Worm (Caenorhabditis elegans) whole organism, late embryonic: ENCODE measurements around the gene srbc-57.
A peak's percentile ranks its signal among the peaks of the same experiment; 100 is the strongest.

Experiments used
- K02D7.2 ChIP-seq: sonication (generic microtip); optimal IDR thresholded peaks from 2 replicates; lab custom pipeline; 2017; ENCODE audit warnings: mild to moderate bottlenecking, missing genetic modification characterization, missing compliant biosample characterization
- K09A11.1 ChIP-seq: sonication (generic microtip); optimal IDR thresholded peaks from 2 replicates; lab custom pipeline; 2017; ENCODE audit warnings: antibody characterized with exemption, mild to moderate bottlenecking, missing genetic modification characterization, missing compliant biosample characterization; ENCODE audit not compliant: insufficient read depth
- Y22D7AL.16 ChIP-seq: sonication (generic microtip); optimal IDR thresholded peaks from 2 replicates; lab custom pipeline; 2016; ENCODE audit warnings: missing genetic modification characterization, missing compliant biosample characterization
- ceh-18 ChIP-seq: sonication (generic microtip); optimal IDR thresholded peaks from 2 replicates; lab custom pipeline; 2016; ENCODE audit warnings: missing genetic modification characterization, missing compliant biosample characterization
- ceh-24 ChIP-seq: sonication (generic microtip); optimal IDR thresholded peaks from 2 replicates; lab custom pipeline; 2016; ENCODE audit warnings: mild to moderate bottlenecking, missing genetic modification characterization, missing compliant biosample characterization
- ceh-48 ChIP-seq: sonication (generic microtip); optimal IDR thresholded peaks from 2 replicates; lab custom pipeline; 2016; ENCODE audit warnings: missing genetic modification characterization, inconsistent platforms, missing compliant biosample characterization
- che-1 ChIP-seq: sonication (generic microtip); optimal IDR thresholded peaks from 2 replicates; lab custom pipeline; 2016; ENCODE audit warnings: mild to moderate bottlenecking, missing genetic modification characterization, missing compliant biosample characterization
- dmd-4 ChIP-seq: sonication (generic microtip); optimal IDR thresholded peaks from 2 replicates; lab custom pipeline; 2016; ENCODE audit warnings: borderline replicate concordance, missing genetic modification characterization, missing compliant biosample characterization
- dve-1 ChIP-seq: sonication (generic microtip); optimal IDR thresholded peaks from 2 replicates; lab custom pipeline; 2017; ENCODE audit warnings: antibody characterized with exemption, mild to moderate bottlenecking, missing genetic modification characterization, missing compliant biosample characterization
- elt-2 ChIP-seq: sonication (generic microtip); optimal IDR thresholded peaks from 2 replicates; lab custom pipeline; 2016; ENCODE audit warnings: missing genetic modification reagents, missing genetic modification characterization, missing compliant biosample characterization
- elt-4 ChIP-seq: sonication (generic microtip); optimal IDR thresholded peaks from 2 replicates; lab custom pipeline; 2016; ENCODE audit warnings: missing genetic modification characterization, missing compliant biosample characterization
- ets-4 ChIP-seq: sonication (generic microtip); optimal IDR thresholded peaks from 2 replicates; lab custom pipeline; 2016; ENCODE audit warnings: missing genetic modification characterization, missing compliant biosample characterization
- fax-1 ChIP-seq: sonication (generic microtip); optimal IDR thresholded peaks from 2 replicates; lab custom pipeline; 2016; ENCODE audit warnings: missing genotype, missing genetic modification characterization, missing compliant biosample characterization
- fkh-10 ChIP-seq: fragments of 150-350 bp; optimal IDR thresholded peaks from 2 replicates; lab custom pipeline; 2014; ENCODE audit warnings: missing biosample characterization, missing genetic modification reagents, missing genetic modification characterization
- fkh-6 ChIP-seq: sonication (generic microtip); optimal IDR thresholded peaks from 2 replicates; lab custom pipeline; 2016; ENCODE audit warnings: missing genetic modification characterization, missing compliant biosample characterization
- gmeb-2 ChIP-seq: sonication (generic microtip); optimal IDR thresholded peaks from 2 replicates; lab custom pipeline; 2016; ENCODE audit warnings: missing genetic modification characterization, inconsistent platforms, missing compliant biosample characterization
- hlh-30 ChIP-seq: sonication (generic microtip); optimal IDR thresholded peaks from 2 replicates; lab custom pipeline; 2017; ENCODE audit warnings: antibody characterized with exemption, missing genetic modification characterization, missing compliant biosample characterization; ENCODE audit not compliant: insufficient read depth
- hlh-6 ChIP-seq: sonication (generic microtip); optimal IDR thresholded peaks from 2 replicates; lab custom pipeline; 2016; ENCODE audit warnings: missing genotype, missing genetic modification characterization, missing compliant biosample characterization
- nfya-1 ChIP-seq: sonication (generic microtip); optimal IDR thresholded peaks from 2 replicates; lab custom pipeline; 2017; ENCODE audit warnings: missing genetic modification characterization, mild to moderate bottlenecking, missing compliant biosample characterization, antibody characterized with exemption, moderate library complexity
- nhr-232 ChIP-seq: sonication (generic microtip); optimal IDR thresholded peaks from 2 replicates; lab custom pipeline; 2016; ENCODE audit warnings: missing genetic modification characterization, missing compliant biosample characterization
- pax-1 ChIP-seq: fragments of 150-350 bp; optimal IDR thresholded peaks from 2 replicates; lab custom pipeline; 2014; ENCODE audit warnings: missing biosample characterization, missing genetic modification characterization
- pha-4 ChIP-seq: fragments of 150-350 bp; optimal IDR thresholded peaks from 2 replicates; lab custom pipeline; 2018; ENCODE audit warnings: missing biosample characterization, missing genetic modification reagents, missing genetic modification characterization
- pros-1 ChIP-seq: fragments of 150-350 bp; optimal IDR thresholded peaks from 2 replicates; lab custom pipeline; 2014; ENCODE audit warnings: missing biosample characterization, missing genetic modification reagents, missing genetic modification characterization
- ref-2 ChIP-seq: sonication (generic microtip); optimal IDR thresholded peaks from 2 replicates; lab custom pipeline; 2016; ENCODE audit warnings: missing genetic modification characterization, missing compliant biosample characterization
- sdc-2 ChIP-seq: sonication (generic microtip); optimal IDR thresholded peaks from 2 replicates; lab custom pipeline; 2016; ENCODE audit warnings: missing genotype, missing genetic modification characterization, missing compliant biosample characterization
- sox-4 ChIP-seq: sonication (generic microtip); optimal IDR thresholded peaks from 2 replicates; lab custom pipeline; 2017; ENCODE audit warnings: mild to moderate bottlenecking, missing genetic modification characterization, inconsistent platforms, missing compliant biosample characterization
- tbx-2 ChIP-seq: sonication (generic microtip); optimal IDR thresholded peaks from 2 replicates; lab custom pipeline; 2016; ENCODE audit warnings: missing genetic modification characterization, missing compliant biosample characterization
- ttx-3 ChIP-seq: sonication (generic microtip); optimal IDR thresholded peaks from 2 replicates; lab custom pipeline; 2016; ENCODE audit warnings: missing genetic modification reagents, missing genetic modification characterization, missing compliant biosample characterization
- unc-42 ChIP-seq: sonication (generic microtip); optimal IDR thresholded peaks from 2 replicates; lab custom pipeline; 2016; ENCODE audit warnings: missing genotype, missing genetic modification characterization, missing compliant biosample characterization
- unc-86 ChIP-seq: sonication (generic microtip); optimal IDR thresholded peaks from 2 replicates; lab custom pipeline; 2016; ENCODE audit warnings: missing genetic modification characterization, missing compliant biosample characterization
- zip-5 ChIP-seq: sonication (generic microtip); optimal IDR thresholded peaks from 2 replicates; lab custom pipeline; 2016; ENCODE audit warnings: missing genetic modification characterization, missing compliant biosample characterization
- ztf-16 ChIP-seq: sonication (generic microtip); optimal IDR thresholded peaks from 2 replicates; lab custom pipeline; 2017; ENCODE audit warnings: missing genetic modification characterization, missing compliant biosample characterization

Gene srbc-57

DNA sequence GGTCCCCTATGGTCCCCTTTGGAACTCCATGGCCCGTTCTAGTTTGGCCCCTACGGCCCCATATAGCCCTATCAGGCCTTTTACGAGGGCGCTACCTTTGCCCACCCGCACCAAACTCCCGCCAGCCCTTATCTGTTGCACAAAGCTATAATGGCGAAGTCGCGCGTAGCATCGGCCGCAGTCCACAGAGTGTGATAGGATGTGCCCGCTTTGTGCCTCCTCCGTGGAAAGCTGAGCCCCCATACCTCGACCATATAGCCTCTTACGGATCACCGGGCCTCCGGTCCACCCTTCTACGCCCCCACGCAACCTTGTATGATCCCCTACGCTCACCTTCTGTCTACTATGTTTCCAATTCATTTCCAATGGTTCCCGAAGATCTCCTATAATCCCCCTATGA, 21.4 kb downstream of the srbc-57 start:
- TF ChIP-seq hlh-6 (tag; lab: Kevin White, UChicago): peak; percentile 18
- TF ChIP-seq ref-2 (tag; lab: Kevin White, UChicago): no peak
- TF ChIP-seq dmd-4 (tag; lab: Kevin White, UChicago): peak; percentile 6
- TF ChIP-seq sdc-2 (tag; lab: Kevin White, UChicago): peak; percentile 20

ce11 chrV:446574-446973, 21.8 kb downstream of the srbc-57 start, which contains the start of gene srh-34:
srh-34 (minus strand) TSS chrV:446674.
- TF ChIP-seq che-1 (tag; lab: Kevin White, UChicago): no peak
- TF ChIP-seq pha-4 (tag; lab: Kevin White, UChicago): no peak
- TF ChIP-seq ztf-16 (tag; lab: Kevin White, UChicago): no peak
- no peak for TF ChIP-seq sox-4
- TF ChIP-seq K02D7.2 (tag; lab: Kevin White, UChicago): no peak
- TF ChIP-seq K09A11.1 (tag; lab: Kevin White, UChicago): no peak
- no peak for TF ChIP-seq unc-86
- no peak for TF ChIP-seq elt-2 (tag; lab: Kevin White, UChicago)
- no peak for TF ChIP-seq elt-4
- no peak for TF ChIP-seq hlh-6 (tag; lab: Kevin White, UChicago)

ce11 chrV:443193-443592, 25.2 kb downstream of the srbc-57 start, which contains the start of gene srh-33:
srh-33 (minus strand) TSS chrV:443293.
- no peak for TF ChIP-seq fkh-6 (tag; lab: Kevin White, UChicago)
- TF ChIP-seq tbx-2 (tag; lab: Kevin White, UChicago): no peak
- TF ChIP-seq fkh-10: no peak
- TF ChIP-seq ceh-48: no peak
- no peak for TF ChIP-seq pax-1 (tag; lab: Kevin White, UChicago)
- TF ChIP-seq nhr-232 (tag; lab: Kevin White, UChicago): no peak
- no peak for TF ChIP-seq unc-42 (tag; lab: Kevin White, UChicago)
- no peak for TF ChIP-seq ets-4 (tag; lab: Kevin White, UChicago)

- TF ChIP-seq elt-4 (no peak), sox-4 (no peak), pha-4 (tag; lab: Kevin White, UChicago) (no peak), elt-2 (tag; lab: Kevin White, UChicago) (no peak), che-1 (tag; lab: Kevin White, UChicago) (no peak), dve-1 (no peak), ceh-18 (no peak), nhr-232 (tag; lab: Kevin White, UChicago) (no peak)
Observed at ce11 chrV:440923-441322, 27.4 kb downstream of the srbc-57 start, which contains the start of gene B0554.7. B0554.7 (minus strand) TSS chrV:441023.

DNA sequence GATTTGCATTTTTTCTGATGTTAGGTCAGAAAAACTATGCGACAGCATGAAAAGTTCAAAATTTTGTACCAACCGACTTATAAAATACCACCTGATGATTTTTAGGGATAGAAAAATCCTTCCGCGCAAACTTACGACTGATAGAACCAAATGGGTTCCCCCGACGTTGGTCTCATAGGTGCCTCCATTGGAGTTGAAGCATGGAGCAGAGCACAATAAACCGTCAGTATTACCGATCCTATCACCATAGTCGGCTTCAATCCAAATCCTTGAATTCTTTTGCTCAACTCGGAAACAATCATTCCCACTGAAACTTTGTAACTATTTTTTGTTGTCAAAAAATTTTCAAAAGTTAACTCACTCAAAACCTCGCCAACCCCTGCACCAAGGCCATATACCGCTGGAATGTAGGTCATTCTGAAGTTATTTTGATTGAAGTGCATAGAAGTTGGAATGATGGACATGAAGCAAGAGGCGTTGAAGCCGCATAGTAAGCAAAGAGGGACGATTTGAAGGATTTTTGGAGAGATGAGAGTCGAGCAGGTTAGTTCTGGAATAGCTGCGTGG, 29.1 kb downstream of the srbc-57 start:
- TF ChIP-seq pros-1 (tag; lab: Kevin White, UChicago): no peak
- TF ChIP-seq Y22D7AL.16: no peak
- TF ChIP-seq zip-5: no peak
- no peak for TF ChIP-seq ttx-3 (tag; lab: Kevin White, UChicago)
- TF ChIP-seq fax-1 (tag; lab: Kevin White, UChicago): no peak
- no peak for TF ChIP-seq nhr-232 (tag; lab: Kevin White, UChicago)
- TF ChIP-seq pax-1 (tag; lab: Kevin White, UChicago): no peak
- TF ChIP-seq gmeb-2: no peak
- no peak for TF ChIP-seq elt-4
- TF ChIP-seq ceh-24 (tag; lab: Kevin White, UChicago): no peak
- TF ChIP-seq K02D7.2 (tag; lab: Kevin White, UChicago): no peak
- TF ChIP-seq nfya-1 (tag; lab: Kevin White, UChicago): no peak
- no peak for TF ChIP-seq hlh-30 (tag; lab: Kevin White, UChicago)
